Fruit fly (Drosophila melanogaster) whole organism, prepupa: ENCODE measurements around the gene p-cup.

ENCODE experiments used
- CG11294 ChIP-seq: fragments of 200-800 bp; sonication (Bioruptor generic); IDR thresholded peaks from 2 replicates; pipeline ENCODE4 v1.3.6; 2022; ENCODE audit warnings: missing biosample characterization, missing genetic modification characterization
- CG32006 ChIP-seq: fragments of 200-800 bp; sonication (Bioruptor generic); optimal IDR thresholded peaks from 3 replicates; lab custom pipeline; 2017; ENCODE audit warnings: missing biosample characterization, mild to moderate bottlenecking, missing genetic modification characterization
- Gug ChIP-seq: fragments of 200-800 bp; sonication (Bioruptor generic); IDR thresholded peaks from 2 replicates; pipeline ENCODE4 v1.3.6; 2022; ENCODE audit warnings: missing biosample characterization, missing genetic modification characterization
- Hr4 ChIP-seq: fragments of 200-800 bp; sonication (Bioruptor generic); optimal IDR thresholded peaks from 3 replicates; lab custom pipeline; 2016; ENCODE audit warnings: missing biosample characterization, missing genetic modification characterization
- net ChIP-seq: fragments of 200-800 bp; sonication (Bioruptor generic); optimal IDR thresholded peaks from 3 replicates; lab custom pipeline; 2016; ENCODE audit warnings: missing biosample characterization, missing genetic modification characterization
- pdm3 ChIP-seq: fragments of 200-800 bp; sonication (Bioruptor generic); optimal IDR thresholded peaks from 3 replicates; lab custom pipeline; 2016; ENCODE audit warnings: missing biosample characterization, missing genetic modification characterization
- spab ChIP-seq: fragments of 200-800 bp; sonication (Bioruptor generic); optimal IDR thresholded peaks from 2 replicates; lab custom pipeline; 2017; ENCODE audit warnings: missing biosample characterization, mild to moderate bottlenecking, missing genetic modification characterization, missing genetic modification reagents
- ss ChIP-seq, 2 experiments: fragments of 200-800 bp; sonication (Bioruptor generic); optimal IDR thresholded peaks; 2 replicates in 1 of 2; 3 replicates in 1 of 2; lab custom pipeline; 2017 to 2018; ENCODE audit warnings: mild to moderate bottlenecking in 2 of 2, missing biosample characterization in 2 of 2, missing genetic modification characterization in 2 of 2, moderate library complexity in 1 of 2

DNA sequence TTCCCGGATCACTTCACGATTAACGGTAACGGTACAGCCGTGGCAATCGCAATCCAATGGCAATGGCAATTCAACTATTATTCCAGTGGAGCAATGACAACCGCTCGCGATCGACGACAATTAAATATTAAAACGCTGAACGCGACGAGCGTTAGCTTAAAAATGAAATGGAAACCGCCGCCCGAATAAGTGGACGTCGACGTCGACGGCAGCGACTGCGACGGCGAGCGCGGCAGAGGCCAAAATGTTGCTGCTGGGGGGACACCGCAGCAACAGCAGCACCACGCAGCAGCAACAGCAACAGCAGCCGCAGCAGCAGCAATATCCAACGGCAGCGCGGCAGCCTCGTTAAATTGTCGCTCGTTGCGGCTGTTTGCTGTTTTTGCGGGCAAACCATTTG is 3.9 kb upstream of the p-cup start, which contains the start of gene CG8568:
- no peak for TF ChIP-seq CG11294
- TF ChIP-seq CG32006 (GFP tag; lab: Kevin White, UChicago): no peak
- TF ChIP-seq pdm3 (GFP tag; lab: Kevin White, UChicago): no peak
- TF ChIP-seq net (GFP tag; lab: Kevin White, UChicago): no peak
- TF ChIP-seq Hr4: no peak
- TF ChIP-seq spab: no peak
- TF ChIP-seq ss (GFP tag; optimal IDR thresholded peaks at IDR 0.05; lab: Kevin White, UChicago): no peak
- TF ChIP-seq Gug (GFP tag; lab: Robert Waterston, UW): no peak
